Worm (Caenorhabditis elegans) whole organism, young adult: Measurements from ENCODE around the gene F35H10.3.

Experiments used
- C17E4.6 ChIP-seq: fragments of 200-800 bp; sonication (Bioruptor generic); IDR thresholded peaks from 2 replicates; pipeline ENCODE4 v1.3.6; 2022; ENCODE audit warnings: missing genetic modification reagents, missing genetic modification characterization, missing compliant biosample characterization
- F23B12.7 ChIP-seq: sonication (generic microtip); optimal IDR thresholded peaks from 2 replicates; lab custom pipeline; 2017; ENCODE audit warnings: missing genetic modification characterization, mild to moderate bottlenecking, missing compliant biosample characterization, antibody characterized with exemption, moderate library complexity; ENCODE audit not compliant: insufficient read depth
- F55B11.4 ChIP-seq: sonication (generic microtip); optimal IDR thresholded peaks from 2 replicates; lab custom pipeline; 2016; ENCODE audit warnings: missing compliant biosample characterization, missing genetic modification characterization, borderline replicate concordance; ENCODE audit not compliant: insufficient read depth
- T26A5.8 ChIP-seq: sonication (generic microtip); optimal IDR thresholded peaks from 2 replicates; lab custom pipeline; 2016; ENCODE audit warnings: missing genetic modification characterization, missing compliant biosample characterization
- atf-7 ChIP-seq: sonication (generic microtip); optimal IDR thresholded peaks from 2 replicates; lab custom pipeline; 2017; ENCODE audit warnings: mild to moderate bottlenecking, missing genetic modification characterization, missing compliant biosample characterization
- cebp-2 ChIP-seq: fragments of 200-800 bp; sonication (Bioruptor generic); IDR thresholded peaks from 2 replicates; pipeline ENCODE4 v1.3.6; 2022; ENCODE audit warnings: missing genetic modification characterization, missing compliant biosample characterization
- ceh-27 ChIP-seq: fragments of 200-800 bp; sonication (Bioruptor generic); optimal IDR thresholded peaks from 2 replicates; lab custom pipeline; 2018; ENCODE audit warnings: mild to moderate bottlenecking, missing genetic modification characterization, moderate library complexity, missing compliant biosample characterization
- ekl-4 ChIP-seq: fragments of 200-800 bp; sonication (Bioruptor generic); IDR thresholded peaks from 2 replicates; pipeline ENCODE4 v1.3.6; 2022; ENCODE audit warnings: missing genetic modification reagents, missing genetic modification characterization, missing compliant biosample characterization
- hlh-12 ChIP-seq: sonication (generic microtip); optimal IDR thresholded peaks from 2 replicates; lab custom pipeline; 2016; ENCODE audit warnings: missing genetic modification characterization, missing compliant biosample characterization
- lin-35 ChIP-seq, 3 experiments: fragments of 150-350 bp in 2 of 3; sonication (generic microtip) in 1 of 3; optimal IDR thresholded peaks; 2 replicates each; lab custom pipeline; 2014 to 2018; ENCODE audit warnings: missing biosample characterization in 3 of 3, missing genetic modification characterization in 3 of 3, missing genetic modification reagents in 3 of 3
- somi-1 ChIP-seq: fragments of 200-800 bp; sonication (Bioruptor generic); optimal IDR thresholded peaks from 2 replicates; lab custom pipeline; 2018; ENCODE audit warnings: mild to moderate bottlenecking, missing genetic modification characterization, missing compliant biosample characterization
- tbp1 ChIP-seq: fragments of 200-800 bp; sonication (Bioruptor generic); optimal IDR thresholded peaks from 2 replicates; lab custom pipeline; 2018; ENCODE audit warnings: mild to moderate bottlenecking, missing genetic modification characterization, missing compliant biosample characterization

DNA sequence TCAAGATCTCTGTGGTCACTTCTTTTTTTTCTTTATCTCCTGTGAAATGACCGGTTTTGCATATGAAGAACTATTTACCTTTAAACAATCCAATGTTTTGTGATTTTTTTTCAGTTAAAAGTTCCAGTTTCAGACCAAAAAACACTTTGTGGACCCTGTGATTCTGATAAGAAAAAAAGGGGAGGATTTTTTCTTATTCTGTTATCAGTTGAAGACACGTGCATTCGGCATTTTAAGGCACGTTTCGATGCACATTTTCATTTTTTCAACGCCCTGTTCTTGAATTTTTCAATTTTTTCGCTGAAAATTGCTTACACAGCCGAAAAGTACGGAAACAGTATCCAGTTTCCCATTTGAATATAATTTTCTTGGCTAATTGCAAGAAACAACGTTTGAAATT, 40.5 kb downstream of the F35H10.3 start, which contains the start of gene aagr-1:
- TF ChIP-seq F55B11.4 (tag; lab: Kevin White, UChicago) (no peak), T26A5.8 (tag; lab: Kevin White, UChicago) (no peak), C17E4.6 (GFP tag; lab: Robert Waterston, UW) (no peak), cebp-2 (GFP tag; lab: Robert Waterston, UW) (no peak), F23B12.7 (tag; lab: Kevin White, UChicago) (no peak), ceh-27 (GFP tag; lab: Kevin White, UChicago) (no peak), lin-35 (GFP tag; optimal IDR thresholded peaks at IDR 0.05; lab: Kevin White, UChicago) (no peak), atf-7 (tag; lab: Kevin White, UChicago) (no peak), somi-1 (GFP tag; lab: Kevin White, UChicago) (no peak), ekl-4 (no peak), hlh-12 (tag; lab: Kevin White, UChicago) (no peak), tbp1 (no peak)
